Fruit fly (Drosophila melanogaster): Measurements from ENCODE around the gene cher.

- no peak for TF ChIP-seq Sin3A (optimal IDR thresholded peaks at IDR 0.05)
- TF ChIP-seq ttk (optimal IDR thresholded peaks at IDR 0.05): no peak
- TF ChIP-seq psq (optimal IDR thresholded peaks at IDR 0.05): no peak
- TF ChIP-seq h (optimal IDR thresholded peaks at IDR 0.05): no peak
Observed at dm6 chr3R:17066077-17066476, 59.1 kb downstream of the cher start.
